Worm (Caenorhabditis elegans) whole organism, mixed stage, embryonic: Measurements from ENCODE around the gene srh-92.

Source experiments
- drap-1 ChIP-seq: fragments of 200-800 bp; sonication (Bioruptor generic); optimal IDR thresholded peaks from 3 replicates; lab custom pipeline; 2018; ENCODE audit warnings: mild to moderate bottlenecking, missing genetic modification characterization, missing compliant biosample characterization
- lsy-2 ChIP-seq: fragments of 150-350 bp; optimal IDR thresholded peaks from 2 replicates; lab custom pipeline; 2014; ENCODE audit warnings: missing biosample characterization, missing genetic modification characterization
- pha-4 ChIP-seq: fragments of 150-350 bp; optimal IDR thresholded peaks from 2 replicates; lab custom pipeline; 2018; ENCODE audit warnings: missing biosample characterization, missing genetic modification reagents, missing genetic modification characterization

DNA sequence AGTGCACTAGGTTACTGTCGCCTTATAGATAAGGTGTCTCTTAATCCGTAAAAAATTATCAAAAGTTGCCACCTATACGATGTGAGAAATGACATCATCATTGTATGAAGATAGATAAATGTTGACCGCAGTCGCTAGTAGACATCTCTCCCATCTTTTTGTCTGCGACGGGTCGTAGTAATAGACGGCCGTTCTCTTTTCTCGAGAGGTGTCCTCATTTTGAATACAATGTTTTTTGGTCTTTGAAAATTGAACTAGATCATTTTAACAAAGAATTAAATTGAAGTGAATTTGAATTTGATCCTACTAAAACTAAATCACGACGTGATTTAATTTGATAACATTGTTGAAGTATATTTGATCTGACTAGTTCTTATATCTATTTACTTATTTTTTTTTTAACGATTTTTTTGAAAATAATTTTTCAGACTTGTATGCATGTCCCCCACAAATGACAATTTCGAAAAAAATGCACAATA, 47.8 kb upstream of the srh-92 start, which contains the start of the genes str-31 and nhr-172:
- TF ChIP-seq pha-4 (tag; lab: Kevin White, UChicago) (no peak), lsy-2 (tag; lab: Kevin White, UChicago) (no peak), drap-1 (no peak)
